Worm (Caenorhabditis elegans) whole organism, mixed stage, embryonic: Measurements from ENCODE around the gene F38A5.2.
"Not testable (repeated sequence)": the region's sequence is repeated elsewhere in the genome, so short reads cannot be mapped to it uniquely, and the experiment has no call there.

Source experiments
- M03D4.4 ChIP-seq: sonication (generic microtip); optimal IDR thresholded peaks from 2 replicates; lab custom pipeline; 2017; ENCODE audit warnings: mild to moderate bottlenecking, missing genetic modification characterization, missing compliant biosample characterization
- bed-3 ChIP-seq: fragments of 200-800 bp; sonication (Bioruptor generic); optimal IDR thresholded peaks from 3 replicates; lab custom pipeline; 2018; ENCODE audit warnings: mild to moderate bottlenecking, missing genetic modification characterization, moderate library complexity, missing compliant biosample characterization
- blmp-1 ChIP-seq: fragments of 150-350 bp; optimal IDR thresholded peaks from 2 replicates; lab custom pipeline; 2014; ENCODE audit warnings: missing biosample characterization, missing genetic modification characterization
- ceh-39 ChIP-seq: fragments of 150-350 bp; optimal IDR thresholded peaks from 2 replicates; lab custom pipeline; 2014; ENCODE audit warnings: missing biosample characterization, missing genetic modification characterization
- ceh-83 ChIP-seq: fragments of 200-800 bp; sonication (Bioruptor generic); optimal IDR thresholded peaks from 2 replicates; lab custom pipeline; 2018; ENCODE audit warnings: mild to moderate bottlenecking, missing genetic modification characterization, missing compliant biosample characterization
- ces-1 ChIP-seq: fragments of 150-350 bp; optimal IDR thresholded peaks from 2 replicates; lab custom pipeline; 2014; ENCODE audit warnings: missing biosample characterization, missing genetic modification reagents, missing genetic modification characterization
- cnd-1 ChIP-seq: fragments of 200-800 bp; sonication (Bioruptor generic); optimal IDR thresholded peaks from 2 replicates; lab custom pipeline; 2018; ENCODE audit warnings: mild to moderate bottlenecking, missing genetic modification characterization, missing compliant biosample characterization
- elt-1 ChIP-seq: sonication (generic microtip); optimal IDR thresholded peaks from 2 replicates; lab custom pipeline; 2017; ENCODE audit warnings: missing genetic modification characterization, mild to moderate bottlenecking, missing compliant biosample characterization, antibody characterized with exemption, moderate library complexity, borderline replicate concordance; ENCODE audit not compliant: insufficient read depth
- elt-3 ChIP-seq: fragments of 150-350 bp; optimal IDR thresholded peaks from 2 replicates; lab custom pipeline; 2014; ENCODE audit warnings: missing biosample characterization, missing genetic modification characterization
- flh-1 ChIP-seq: fragments of 200-800 bp; sonication (Bioruptor generic); optimal IDR thresholded peaks from 2 replicates; lab custom pipeline; 2018; ENCODE audit warnings: mild to moderate bottlenecking, missing genetic modification characterization, moderate library complexity, missing compliant biosample characterization
- ham-2 ChIP-seq: fragments of 200-800 bp; sonication (Bioruptor generic); optimal IDR thresholded peaks from 2 replicates; lab custom pipeline; 2018; ENCODE audit warnings: mild to moderate bottlenecking, missing genetic modification characterization, missing compliant biosample characterization
- hlh-1 ChIP-seq: fragments of 150-350 bp; optimal IDR thresholded peaks from 2 replicates; lab custom pipeline; 2014; ENCODE audit warnings: missing biosample characterization, missing genetic modification reagents, missing genetic modification characterization
- lin-13 ChIP-seq: fragments of 150-350 bp; optimal IDR thresholded peaks from 2 replicates; lab custom pipeline; 2014; ENCODE audit warnings: missing biosample characterization, missing genetic modification characterization
- lin-32 ChIP-seq: fragments of 200-800 bp; sonication (Bioruptor generic); optimal IDR thresholded peaks from 2 replicates; lab custom pipeline; 2018; ENCODE audit warnings: mild to moderate bottlenecking, missing genetic modification characterization, missing compliant biosample characterization
- mab-5 ChIP-seq: fragments of 150-350 bp; optimal IDR thresholded peaks from 2 replicates; lab custom pipeline; 2014; ENCODE audit warnings: missing biosample characterization, missing genetic modification characterization
- mep-1 ChIP-seq: fragments of 150-350 bp; optimal IDR thresholded peaks from 2 replicates; lab custom pipeline; 2017; ENCODE audit warnings: missing biosample characterization, missing genetic modification reagents, missing genetic modification characterization, inconsistent platforms
- mls-2 ChIP-seq: sonication (generic microtip); optimal IDR thresholded peaks from 2 replicates; lab custom pipeline; 2016; ENCODE audit warnings: mild to moderate bottlenecking, missing genetic modification characterization, moderate library complexity, missing compliant biosample characterization
- nhr-2 ChIP-seq: fragments of 150-350 bp; optimal IDR thresholded peaks from 2 replicates; lab custom pipeline; 2014; ENCODE audit warnings: missing biosample characterization, missing genetic modification characterization
- nhr-237 ChIP-seq: fragments of 150-350 bp; optimal IDR thresholded peaks from 2 replicates; lab custom pipeline; 2014; ENCODE audit warnings: missing biosample characterization, missing genetic modification characterization
- nhr-76 ChIP-seq: sonication (generic microtip); optimal IDR thresholded peaks from 2 replicates; lab custom pipeline; 2017; ENCODE audit warnings: missing biosample characterization, missing genetic modification characterization
- pha-4 ChIP-seq: fragments of 150-350 bp; optimal IDR thresholded peaks from 2 replicates; lab custom pipeline; 2018; ENCODE audit warnings: missing biosample characterization, missing genetic modification reagents, missing genetic modification characterization
- sptf-1 ChIP-seq: sonication (generic microtip); optimal IDR thresholded peaks from 2 replicates; lab custom pipeline; 2017; ENCODE audit warnings: mild to moderate bottlenecking, missing genetic modification characterization, moderate library complexity, missing compliant biosample characterization
- tbx-8 ChIP-seq: fragments of 200-800 bp; sonication (Bioruptor generic); optimal IDR thresholded peaks from 2 replicates; lab custom pipeline; 2018; ENCODE audit warnings: mild to moderate bottlenecking, missing genetic modification characterization, moderate library complexity, missing compliant biosample characterization
- unc-120 ChIP-seq: sonication (generic microtip); optimal IDR thresholded peaks from 2 replicates; lab custom pipeline; 2017; ENCODE audit warnings: missing genetic modification characterization, missing compliant biosample characterization; ENCODE audit not compliant: poor library complexity, severe bottlenecking
- zip-8 ChIP-seq: fragments of 150-350 bp; optimal IDR thresholded peaks from 2 replicates; lab custom pipeline; 2014; ENCODE audit warnings: missing biosample characterization, missing genetic modification characterization
- ztf-11 ChIP-seq: fragments of 150-350 bp; optimal IDR thresholded peaks from 2 replicates; lab custom pipeline; 2014; ENCODE audit warnings: missing biosample characterization, missing genetic modification characterization

The F38A5.2 gene

DNA sequence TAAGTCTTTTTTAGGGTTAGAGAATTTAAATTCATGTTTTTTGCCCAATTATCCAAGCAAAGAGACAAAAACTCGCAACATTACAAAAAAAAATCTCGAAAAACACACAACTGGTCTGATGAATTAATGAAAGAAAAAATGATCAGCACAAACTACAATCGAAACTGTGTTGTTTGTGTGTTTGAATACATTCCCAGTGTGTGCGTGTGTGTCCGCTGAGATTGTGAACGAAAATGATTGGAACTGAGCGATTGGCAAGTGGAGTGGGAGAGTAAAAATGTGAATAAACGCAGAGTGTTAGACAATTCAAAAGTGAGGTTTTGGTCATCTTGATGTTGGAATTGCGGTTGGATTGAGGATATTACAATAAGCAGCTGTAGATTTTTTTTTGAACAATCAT, 21.4 kb upstream of the F38A5.2 start:
- no peak for TF ChIP-seq ces-1
- TF ChIP-seq lin-13 (tag; lab: Kevin White, UChicago): no peak
- no peak for TF ChIP-seq elt-1 (tag; lab: Kevin White, UChicago)
- no peak for TF ChIP-seq mab-5
- TF ChIP-seq unc-120 (tag; lab: Kevin White, UChicago): no peak
- TF ChIP-seq, all 35 proteins: peak for 0

- no peak for TF ChIP-seq M03D4.4 (tag; lab: Kevin White, UChicago)
- TF ChIP-seq ceh-83 (GFP tag; lab: Kevin White, UChicago): no peak
- TF ChIP-seq ham-2 (GFP tag; lab: Kevin White, UChicago): no peak
- TF ChIP-seq nhr-76 (tag; lab: Kevin White, UChicago): no peak
- no peak for TF ChIP-seq sptf-1 (tag; lab: Kevin White, UChicago)
- no peak for TF ChIP-seq nhr-2 (tag; lab: Kevin White, UChicago)
- no peak for TF ChIP-seq ceh-39
- TF ChIP-seq lin-13 (tag; lab: Kevin White, UChicago): no peak
- TF ChIP-seq bed-3 (GFP tag; lab: Kevin White, UChicago): no peak
- no peak for TF ChIP-seq ces-1
- TF ChIP-seq zip-8: no peak
- no peak for TF ChIP-seq pha-4 (tag; lab: Kevin White, UChicago)
- TF ChIP-seq elt-3 (tag; lab: Kevin White, UChicago): no peak
- no peak for TF ChIP-seq ztf-11 (tag; lab: Kevin White, UChicago)
- TF ChIP-seq, all 35 proteins: peak for 0
Observed at ce11 chrIV:6605863-6606262, 20.7 kb upstream of the F38A5.2 start, which contains the start of gene nstp-2. Gene nstp-2, minus strand, starts transcription at chrIV:6606188.

ce11 chrIV:6603549-6603948, 18.3 kb upstream of the F38A5.2 start:
- no peak for TF ChIP-seq mls-2 (tag; lab: Kevin White, UChicago)

DNA sequence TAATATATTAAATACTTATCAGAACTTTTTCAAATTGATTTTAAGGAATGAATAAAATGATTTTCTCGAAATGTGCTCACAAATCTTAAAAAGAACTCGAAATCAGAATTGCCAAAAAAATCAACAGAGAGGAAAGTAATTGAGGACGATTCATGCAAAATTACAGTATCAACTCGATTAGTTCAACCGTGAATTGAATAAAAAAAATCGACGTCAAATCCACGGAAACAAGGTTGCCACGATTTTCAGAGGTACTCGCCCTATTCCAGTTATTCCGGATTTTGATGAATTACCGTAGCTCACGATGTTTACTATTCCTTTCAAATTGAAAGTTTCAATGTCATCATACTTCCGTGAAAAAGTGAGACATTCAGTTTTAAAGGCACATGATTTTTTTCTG, 17.2 kb upstream of the F38A5.2 start, which contains the start of gene F15B10.3:
F15B10.3 (plus strand) TSS at position 301 of the 400 bp plus-strand sequence.
- TF ChIP-seq nhr-237 (tag; lab: Kevin White, UChicago) (no peak), lin-32 (GFP tag; lab: Kevin White, UChicago) (no peak), mab-5 (no peak), flh-1 (GFP tag; lab: Kevin White, UChicago) (no peak), ceh-39 (no peak), mep-1 (tag; lab: Kevin White, UChicago) (no peak), lin-13 (tag; lab: Kevin White, UChicago) (no peak), zip-8 (no peak), bed-3 (GFP tag; lab: Kevin White, UChicago) (no peak), tbx-8 (GFP tag; lab: Kevin White, UChicago) (no peak)

- TF ChIP-seq elt-1 (tag; lab: Kevin White, UChicago) (no peak), nhr-2 (tag; lab: Kevin White, UChicago) (no peak), ceh-39 (peak; percentile 63), ham-2 (GFP tag; lab: Kevin White, UChicago) (no peak), cnd-1 (tag; lab: Kevin White, UChicago) (no peak), hlh-1 (tag; lab: Kevin White, UChicago) (peak; percentile 52)
Observed at ce11 chrIV:6601213-6601724, 16.1 kb upstream of the F38A5.2 start, which contains the start of gene sup-36. Gene sup-36, plus strand, starts transcription at chrIV:6601674.

DNA sequence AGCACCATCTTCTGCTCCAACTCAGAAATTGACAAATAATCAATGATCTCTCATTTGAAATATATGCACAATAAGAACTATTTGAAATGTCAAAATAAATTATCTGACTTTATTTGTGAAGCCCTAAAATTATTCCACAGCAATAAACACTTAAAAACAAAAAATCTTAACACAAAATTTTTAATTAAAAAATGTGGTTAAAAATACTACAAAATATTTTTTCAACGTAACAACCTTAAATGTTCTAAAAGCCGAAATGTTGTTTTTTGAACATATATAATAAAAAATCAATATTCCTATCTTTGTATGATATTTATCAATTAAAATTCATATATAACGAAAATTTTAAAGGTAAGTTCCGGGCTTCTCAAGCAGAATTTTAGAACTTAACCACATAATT, 14.2 kb upstream of the F38A5.2 start, which contains the start of gene F38A5.8:
F38A5.8 (plus strand) TSS at position 301 of the 400 bp plus-strand sequence.
- TF ChIP-seq pha-4 (tag; lab: Kevin White, UChicago) (no peak), ces-1 (no peak), unc-120 (tag; lab: Kevin White, UChicago) (no peak), M03D4.4 (tag; lab: Kevin White, UChicago) (no peak), ztf-11 (tag; lab: Kevin White, UChicago) (no peak), tbx-8 (GFP tag; lab: Kevin White, UChicago) (no peak), zip-8 (no peak), ceh-83 (GFP tag; lab: Kevin White, UChicago) (no peak), mab-5 (no peak)

- not testable (repeated sequence) for TF ChIP-seq flh-1 (GFP tag; lab: Kevin White, UChicago); ztf-11 (tag; lab: Kevin White, UChicago); blmp-1
Observed at ce11 chrIV:6598740-6599139, 13.5 kb upstream of the F38A5.2 start, which contains the start of gene nspb-5. Gene nspb-5, plus strand, starts transcription at chrIV:6599040.
